Worm (Caenorhabditis elegans): ENCODE results near the gene R08D7.4.

The R08D7.4 gene

DNA sequence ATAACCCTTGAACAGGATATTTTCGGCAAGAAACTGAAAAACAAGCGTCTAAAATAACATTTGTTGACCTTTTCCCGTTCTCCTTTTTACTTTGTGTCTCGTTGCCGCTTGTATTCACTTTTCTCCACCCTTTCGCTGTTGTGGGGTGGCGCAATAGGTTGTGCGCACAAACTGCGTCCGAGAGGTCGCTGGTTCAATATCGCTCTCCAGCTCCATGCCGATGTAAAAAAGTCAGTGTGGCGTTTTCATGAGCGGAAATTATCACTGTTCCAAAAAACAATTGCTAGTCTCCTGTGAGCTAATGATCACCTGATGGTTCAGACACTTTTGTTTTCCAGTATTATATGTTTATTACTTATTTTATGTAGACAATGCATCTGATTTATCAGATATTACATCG, 34.1 kb upstream of the R08D7.4 start:
- TF ChIP-seq ztf-29 (GFP tag; IDR thresholded peaks at IDR 0.05) (peak; percentile 94), ztf-23 (GFP tag; IDR thresholded peaks at IDR 0.05) (peak; percentile 95), cog-1 (tag; optimal IDR thresholded peaks at IDR 0.05) (peak; percentile 91), klf-2 (GFP tag; conservative IDR thresholded peaks at IDR 0.05) (peak; percentile 92), tab-1 (GFP tag; IDR thresholded peaks at IDR 0.05) (peak; percentile 93), flt-1 (GFP tag; IDR thresholded peaks at IDR 0.05) (peak; percentile 96), T22C8.4 (GFP tag; IDR thresholded peaks at IDR 0.05) (peak; percentile 87), ref-1 (GFP tag; conservative IDR thresholded peaks at IDR 0.05) (peak; percentile 89), med-1 (GFP tag; optimal IDR thresholded peaks at IDR 0.05; ENCODE audit: insufficient read depth) (peak; percentile 54)

DNA sequence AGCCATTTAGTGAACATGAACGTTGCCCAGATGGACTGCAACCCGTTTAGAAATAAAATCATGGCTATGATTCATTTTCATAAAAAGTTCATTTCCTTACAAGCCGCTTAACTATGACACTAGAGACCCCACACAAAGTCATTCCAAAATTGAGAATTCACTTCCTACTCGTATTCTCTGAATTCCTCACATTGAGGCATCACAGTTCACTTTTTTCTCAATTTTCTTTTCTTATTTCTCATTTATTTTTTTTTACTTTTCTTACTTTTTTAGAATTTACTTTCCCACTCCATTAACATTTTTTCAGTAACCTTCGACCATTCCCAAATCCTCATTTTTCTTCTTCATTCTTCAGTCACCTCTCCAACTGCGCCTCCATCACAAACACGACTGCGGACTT, 27.3 kb upstream of the R08D7.4 start, which contains the start of gene dhrr-1:
Gene dhrr-1, plus strand, starts transcription at position 301 of the 400 bp plus-strand sequence.
- TF ChIP-seq ztf-29 (GFP tag; IDR thresholded peaks at IDR 0.05) (no peak), cog-1 (tag; optimal IDR thresholded peaks at IDR 0.05) (no peak), klf-2 (GFP tag; conservative IDR thresholded peaks at IDR 0.05) (no peak), T22C8.4 (GFP tag; IDR thresholded peaks at IDR 0.05) (no peak), med-1 (GFP tag; optimal IDR thresholded peaks at IDR 0.05; ENCODE audit: insufficient read depth) (no peak), flt-1 (GFP tag; IDR thresholded peaks at IDR 0.05) (no peak), tab-1 (GFP tag; IDR thresholded peaks at IDR 0.05) (no peak), ztf-23 (GFP tag; IDR thresholded peaks at IDR 0.05) (no peak), ref-1 (GFP tag; conservative IDR thresholded peaks at IDR 0.05) (no peak)

DNA sequence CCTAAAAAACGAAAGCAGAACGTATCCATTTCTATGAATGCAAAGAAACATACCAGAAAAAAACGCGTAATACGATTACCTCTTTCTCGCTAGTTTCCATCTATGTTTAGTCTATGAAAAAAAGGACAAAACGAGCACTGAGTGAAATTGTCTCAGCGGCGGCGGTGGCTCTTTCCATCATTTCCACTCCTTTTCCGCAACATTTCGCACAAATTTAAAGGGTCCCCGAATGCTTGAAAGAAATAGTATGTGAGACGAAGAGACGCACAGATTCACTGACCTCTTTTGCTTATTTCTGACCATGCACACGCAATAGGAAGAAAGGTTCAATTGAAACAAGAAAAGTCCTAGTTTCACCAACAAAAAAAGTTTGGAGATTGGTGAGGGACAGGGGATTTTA, 25.4 kb upstream of the R08D7.4 start:
- TF ChIP-seq T22C8.4 (GFP tag; IDR thresholded peaks at IDR 0.05) (no peak), klf-2 (GFP tag; conservative IDR thresholded peaks at IDR 0.05) (no peak), med-1 (GFP tag; optimal IDR thresholded peaks at IDR 0.05; ENCODE audit: insufficient read depth) (no peak), tab-1 (GFP tag; IDR thresholded peaks at IDR 0.05) (no peak), ref-1 (GFP tag; conservative IDR thresholded peaks at IDR 0.05) (no peak), ztf-29 (GFP tag; IDR thresholded peaks at IDR 0.05) (no peak), cog-1 (tag; optimal IDR thresholded peaks at IDR 0.05) (no peak), ztf-23 (GFP tag; IDR thresholded peaks at IDR 0.05) (no peak), flt-1 (GFP tag; IDR thresholded peaks at IDR 0.05) (no peak)

DNA sequence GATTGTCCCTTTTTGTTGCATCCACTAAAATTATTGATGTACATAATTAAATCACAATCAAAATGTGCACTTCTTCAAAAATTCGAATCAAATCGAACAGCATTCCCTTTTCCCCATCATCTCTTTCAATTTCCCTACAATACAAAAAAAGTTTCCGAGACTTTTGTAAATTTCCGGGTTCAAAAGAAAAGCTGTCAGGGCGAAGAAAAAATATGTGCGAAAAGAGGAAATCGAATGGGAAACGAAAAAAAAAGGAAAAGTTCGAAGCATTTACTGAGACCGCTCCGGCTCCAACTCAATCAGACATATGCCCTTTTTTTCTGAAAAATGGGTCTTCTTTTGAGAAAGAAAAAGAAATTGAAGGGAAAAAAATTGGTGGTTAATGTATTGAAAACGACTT, 22.5 kb upstream of the R08D7.4 start:
- no peak for TF ChIP-seq ztf-29 (GFP tag; IDR thresholded peaks at IDR 0.05)
- TF ChIP-seq med-1 (GFP tag; optimal IDR thresholded peaks at IDR 0.05; ENCODE audit: insufficient read depth): no peak
- no peak for TF ChIP-seq ref-1 (GFP tag; conservative IDR thresholded peaks at IDR 0.05)
- TF ChIP-seq flt-1 (GFP tag; IDR thresholded peaks at IDR 0.05): no peak
- TF ChIP-seq ztf-23 (GFP tag; IDR thresholded peaks at IDR 0.05): no peak
- TF ChIP-seq tab-1 (GFP tag; IDR thresholded peaks at IDR 0.05): no peak
- TF ChIP-seq T22C8.4 (GFP tag; IDR thresholded peaks at IDR 0.05): no peak
- TF ChIP-seq cog-1 (tag; optimal IDR thresholded peaks at IDR 0.05): no peak
- no peak for TF ChIP-seq klf-2 (GFP tag; conservative IDR thresholded peaks at IDR 0.05)

DNA sequence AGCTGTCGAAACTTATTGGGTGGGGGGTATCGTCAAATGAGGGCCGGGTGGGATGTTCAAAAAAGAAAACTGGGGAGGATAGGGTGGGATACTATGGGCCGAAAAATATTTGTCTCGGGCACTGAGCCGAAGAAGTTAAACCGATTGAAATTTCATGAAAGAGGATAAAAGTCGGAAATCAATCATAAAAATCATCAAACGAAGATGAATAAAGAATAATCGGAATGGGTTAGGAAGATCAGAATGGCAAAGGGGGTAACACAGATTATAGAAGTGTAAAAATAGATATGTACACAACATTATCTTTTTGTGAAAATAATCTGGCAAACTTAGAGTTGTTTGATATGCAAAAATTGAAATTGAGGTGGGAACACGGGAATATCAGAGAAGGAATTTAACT, 16.2 kb upstream of the R08D7.4 start:
- no peak for TF ChIP-seq cog-1 (tag; optimal IDR thresholded peaks at IDR 0.05)
- no peak for TF ChIP-seq ztf-29 (GFP tag; IDR thresholded peaks at IDR 0.05)

DNA sequence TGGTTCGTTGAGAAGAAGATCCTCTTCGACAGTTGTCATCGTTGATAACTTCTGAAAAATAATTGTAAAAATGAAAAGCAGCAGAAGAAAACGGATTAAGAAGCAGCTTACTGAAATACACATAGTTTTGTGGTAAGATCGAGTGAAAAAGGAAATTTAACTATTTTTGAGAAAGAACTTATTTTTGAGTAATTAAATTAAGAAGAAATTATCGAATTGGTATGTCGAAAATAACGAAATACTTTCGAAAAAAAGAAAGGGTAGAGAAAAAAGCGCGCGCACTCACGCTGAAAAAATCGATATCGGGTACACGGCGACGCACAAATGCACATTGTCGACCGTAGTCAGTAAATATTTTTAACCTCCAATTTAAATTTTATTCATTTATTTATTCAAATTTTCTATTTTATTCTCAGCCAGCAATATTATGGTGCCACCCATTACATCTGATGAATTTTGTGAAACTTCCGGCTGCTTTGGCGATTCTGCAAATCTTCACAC, 15.5 kb upstream of the R08D7.4 start, which contains the start of the genes ZK643.5 and ZK643.2:
Gene ZK643.5, minus strand, starts transcription at position 51 of the 501 bp plus-strand sequence.
Gene ZK643.2, plus strand, starts transcription at position 395 of the 501 bp plus-strand sequence.
- peak; percentile 99 for TF ChIP-seq T22C8.4 (GFP tag; IDR thresholded peaks at IDR 0.05)
- no peak for TF ChIP-seq flt-1 (GFP tag; IDR thresholded peaks at IDR 0.05)
- TF ChIP-seq ref-1 (GFP tag; conservative IDR thresholded peaks at IDR 0.05): no peak
- no peak for TF ChIP-seq ztf-29 (GFP tag; IDR thresholded peaks at IDR 0.05)
- TF ChIP-seq klf-2 (GFP tag; conservative IDR thresholded peaks at IDR 0.05): no peak
- no peak for TF ChIP-seq ztf-23 (GFP tag; IDR thresholded peaks at IDR 0.05)
- no peak for TF ChIP-seq tab-1 (GFP tag; IDR thresholded peaks at IDR 0.05)

DNA sequence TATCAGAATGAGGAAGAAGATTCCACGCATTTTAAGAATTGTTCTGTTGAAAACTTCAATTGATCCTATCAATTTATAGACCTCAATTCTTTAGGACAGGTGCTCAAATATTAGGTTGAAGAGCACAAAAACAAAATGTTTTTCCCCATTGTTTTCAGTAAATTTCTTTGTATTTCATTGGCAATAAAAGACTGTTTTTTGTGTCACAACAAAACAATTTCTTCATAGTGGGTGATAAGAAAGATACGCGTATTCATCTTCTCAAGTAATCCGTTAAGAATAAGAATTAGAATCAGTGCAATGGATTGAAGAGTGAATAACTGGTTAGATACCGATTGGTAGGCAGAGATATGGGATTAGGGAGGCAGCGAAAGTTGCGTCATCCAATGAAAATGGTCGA, 11.0 kb upstream of the R08D7.4 start, which contains the start of gene ZK643.6:
Gene ZK643.6, minus strand, starts transcription at position 101 of the 400 bp plus-strand sequence.
- TF ChIP-seq ztf-23 (GFP tag; IDR thresholded peaks at IDR 0.05) (no peak), T22C8.4 (GFP tag; IDR thresholded peaks at IDR 0.05) (no peak), ref-1 (GFP tag; conservative IDR thresholded peaks at IDR 0.05) (no peak), cog-1 (tag; optimal IDR thresholded peaks at IDR 0.05) (no peak), klf-2 (GFP tag; conservative IDR thresholded peaks at IDR 0.05) (no peak), tab-1 (GFP tag; IDR thresholded peaks at IDR 0.05) (no peak), flt-1 (GFP tag; IDR thresholded peaks at IDR 0.05) (no peak), med-1 (GFP tag; optimal IDR thresholded peaks at IDR 0.05; ENCODE audit: insufficient read depth) (no peak), ztf-29 (GFP tag; IDR thresholded peaks at IDR 0.05) (no peak)

DNA sequence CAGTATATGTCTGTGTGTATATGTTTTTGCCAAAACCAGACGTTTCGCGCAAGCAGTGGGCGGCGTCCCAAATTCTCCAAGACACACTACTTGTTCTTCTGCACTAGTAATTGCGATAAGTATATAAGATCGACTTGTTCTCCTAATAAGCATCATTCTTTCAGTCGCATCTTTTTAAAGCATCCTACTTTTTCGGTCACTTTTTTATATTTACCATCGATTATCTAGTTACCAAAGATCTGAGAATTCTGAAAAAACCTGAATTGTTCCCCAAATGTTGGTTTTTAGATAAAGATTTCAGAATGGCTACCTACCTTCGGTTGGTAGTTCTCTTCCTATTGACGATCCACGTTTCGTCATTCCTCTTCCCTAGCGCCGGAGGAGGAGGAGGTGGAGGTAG, 9.7 kb upstream of the R08D7.4 start, which contains the start of gene grl-25:
Gene grl-25, plus strand, starts transcription at position 301 of the 400 bp plus-strand sequence.
- TF ChIP-seq T22C8.4 (GFP tag; IDR thresholded peaks at IDR 0.05): no peak
- TF ChIP-seq cog-1 (tag; optimal IDR thresholded peaks at IDR 0.05): no peak
- no peak for TF ChIP-seq flt-1 (GFP tag; IDR thresholded peaks at IDR 0.05)
- TF ChIP-seq med-1 (GFP tag; optimal IDR thresholded peaks at IDR 0.05; ENCODE audit: insufficient read depth): no peak
- TF ChIP-seq klf-2 (GFP tag; conservative IDR thresholded peaks at IDR 0.05): no peak

DNA sequence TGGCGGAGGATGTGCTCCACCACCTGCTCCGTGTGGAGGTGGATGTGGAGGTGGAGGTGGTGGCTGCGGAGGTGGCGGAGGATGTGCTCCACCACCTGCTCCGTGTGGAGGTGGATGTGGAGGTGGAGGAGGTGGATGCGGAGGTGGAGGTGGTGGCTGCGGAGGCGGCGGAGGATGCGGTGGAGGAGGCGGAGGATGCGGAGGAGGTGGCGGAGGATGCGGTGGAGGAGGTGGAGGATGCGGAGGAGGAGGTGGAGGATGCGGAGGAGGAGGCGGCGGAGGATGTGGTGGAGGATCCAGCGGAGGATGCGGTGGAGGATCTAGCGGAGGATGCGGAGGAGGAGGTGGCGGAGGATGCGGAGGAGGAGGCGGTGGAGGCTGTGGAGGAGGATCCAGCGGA, 9.2 kb upstream of the R08D7.4 start:
- TF ChIP-seq med-1 (GFP tag; optimal IDR thresholded peaks at IDR 0.05; ENCODE audit: insufficient read depth) (no peak), flt-1 (GFP tag; IDR thresholded peaks at IDR 0.05) (no peak), ztf-29 (GFP tag; IDR thresholded peaks at IDR 0.05) (no peak), T22C8.4 (GFP tag; IDR thresholded peaks at IDR 0.05) (no peak), klf-2 (GFP tag; conservative IDR thresholded peaks at IDR 0.05) (no peak), tab-1 (GFP tag; IDR thresholded peaks at IDR 0.05) (no peak), cog-1 (tag; optimal IDR thresholded peaks at IDR 0.05) (no peak), ref-1 (GFP tag; conservative IDR thresholded peaks at IDR 0.05) (no peak), ztf-23 (GFP tag; IDR thresholded peaks at IDR 0.05) (no peak)

Data from whole organism, midembryonic.